Worm (Caenorhabditis elegans) whole organism, L1 larva: Measurements from ENCODE around the gene yap-1.

Experiments used
- C16A3.4 ChIP-seq: fragments of 150-350 bp; optimal IDR thresholded peaks from 2 replicates; lab custom pipeline; 2014; ENCODE audit warnings: missing biosample characterization, missing genetic modification characterization
- F16B12.6 ChIP-seq: fragments of 150-350 bp; optimal IDR thresholded peaks from 2 replicates; lab custom pipeline; 2014; ENCODE audit warnings: missing biosample characterization, missing genetic modification characterization
- Y116A8C.19 ChIP-seq: sonication (generic microtip); optimal IDR thresholded peaks from 2 replicates; lab custom pipeline; 2016; ENCODE audit warnings: missing compliant biosample characterization, missing genetic modification characterization, borderline replicate concordance
- aly-2 ChIP-seq: fragments of 150-350 bp; optimal IDR thresholded peaks from 2 replicates; lab custom pipeline; 2014; ENCODE audit warnings: missing biosample characterization, missing genetic modification characterization
- blmp-1 ChIP-seq: fragments of 150-350 bp; optimal IDR thresholded peaks from 2 replicates; lab custom pipeline; 2014; ENCODE audit warnings: missing biosample characterization, missing genetic modification characterization
- ceh-63 ChIP-seq: fragments of 200-800 bp; sonication (Bioruptor generic); optimal IDR thresholded peaks from 2 replicates; lab custom pipeline; 2018; ENCODE audit warnings: mild to moderate bottlenecking, missing genetic modification characterization, missing compliant biosample characterization
- ceh-8 ChIP-seq: fragments of 200-800 bp; sonication (Bioruptor generic); optimal IDR thresholded peaks from 2 replicates; lab custom pipeline; 2018; ENCODE audit warnings: mild to moderate bottlenecking, missing genetic modification characterization, moderate library complexity, missing compliant biosample characterization
- ceh-82 ChIP-seq, 3 experiments: fragments of 150-350 bp in 1 of 3; sonication (generic microtip) in 2 of 3; optimal IDR thresholded peaks; 2 replicates each; lab custom pipeline; 2014 to 2017; ENCODE audit warnings: missing biosample characterization in 3 of 3, missing genetic modification characterization in 3 of 3
- ceh-88 ChIP-seq: fragments of 200-800 bp; sonication (Bioruptor generic); IDR thresholded peaks from 2 replicates; pipeline ENCODE4 v1.3.6; 2022; ENCODE audit warnings: missing genetic modification characterization, missing compliant biosample characterization
- dpl-1 ChIP-seq, 3 experiments: fragments of 150-350 bp in 2 of 3; sonication (generic microtip) in 1 of 3; optimal IDR thresholded peaks; 2 replicates each; lab custom pipeline; 2014 to 2017; ENCODE audit warnings: missing biosample characterization in 3 of 3, missing genetic modification characterization in 3 of 3, missing genetic modification reagents in 3 of 3
- efl-1 ChIP-seq, 4 experiments: fragments of 150-350 bp; optimal IDR thresholded peaks in 3 of 4; peaks in 1 of 4; 1 replicate in 1 of 4; 2 replicates in 3 of 4; lab custom pipeline; 2014; ENCODE audit warnings: missing biosample characterization in 2 of 4, missing genetic modification characterization in 2 of 4, missing genetic modification reagents in 2 of 4
- egl-27 ChIP-seq, 2 experiments: fragments of 150-350 bp in 1 of 2; sonication (generic microtip); optimal IDR thresholded peaks; 3 replicates each; lab custom pipeline; 2017 to 2018; ENCODE audit warnings: missing biosample characterization in 2 of 2, missing genetic modification characterization in 2 of 2, missing genetic modification reagents in 2 of 2
- elt-2 ChIP-seq: sonication (generic microtip); optimal IDR thresholded peaks from 2 replicates; lab custom pipeline; 2016; ENCODE audit warnings: missing genetic modification characterization, mild to moderate bottlenecking, inconsistent platforms, missing compliant biosample characterization, missing genetic modification reagents
- elt-3 ChIP-seq, 6 experiments: fragments of 150-350 bp in 1 of 6; sonication (generic microtip); optimal IDR thresholded peaks; 2 replicates each; lab custom pipeline; 2017 to 2018; ENCODE audit warnings: missing biosample characterization in 6 of 6, missing genetic modification characterization in 6 of 6, inconsistent platforms in 1 of 6
- ets-5 ChIP-seq: fragments of 200-800 bp; sonication (Bioruptor generic); IDR thresholded peaks from 2 replicates; pipeline ENCODE4 v1.3.6; 2022; ENCODE audit warnings: missing genetic modification characterization, missing compliant biosample characterization
- fos-1 ChIP-seq: fragments of 150-350 bp; optimal IDR thresholded peaks from 2 replicates; lab custom pipeline; 2014; ENCODE audit warnings: missing biosample characterization, missing genetic modification characterization
- grh-1 ChIP-seq: fragments of 200-800 bp; sonication (Bioruptor generic); IDR thresholded peaks from 2 replicates; pipeline ENCODE4 v1.3.6; 2022; ENCODE audit warnings: missing genetic modification reagents, missing genetic modification characterization, missing compliant biosample characterization
- hlh-17 ChIP-seq: fragments of 200-800 bp; sonication (Bioruptor generic); optimal IDR thresholded peaks from 2 replicates; lab custom pipeline; 2018; ENCODE audit warnings: missing genetic modification characterization, mild to moderate bottlenecking, missing compliant biosample characterization, moderate library complexity, borderline replicate concordance
- hlh-4 ChIP-seq: sonication (generic microtip); optimal IDR thresholded peaks from 2 replicates; lab custom pipeline; 2016; ENCODE audit warnings: mild to moderate bottlenecking, missing genetic modification characterization, missing compliant biosample characterization
- isw-1 ChIP-seq: fragments of 200-800 bp; sonication (Bioruptor generic); IDR thresholded peaks from 2 replicates; pipeline ENCODE4 v1.3.6; 2022; ENCODE audit warnings: missing genetic modification characterization, missing compliant biosample characterization
- lin-13 ChIP-seq: fragments of 150-350 bp; optimal IDR thresholded peaks from 2 replicates; lab custom pipeline; 2014; ENCODE audit warnings: missing biosample characterization, missing genetic modification reagents, missing genetic modification characterization
- lin-14 ChIP-seq: fragments of 200-800 bp; sonication (Bioruptor generic); optimal IDR thresholded peaks from 2 replicates; lab custom pipeline; 2018; ENCODE audit warnings: mild to moderate bottlenecking, missing genetic modification characterization, moderate library complexity, missing compliant biosample characterization
- lin-15B ChIP-seq: fragments of 150-350 bp; sonication (generic microtip); optimal IDR thresholded peaks from 3 replicates; lab custom pipeline; 2014; ENCODE audit warnings: missing biosample characterization, missing genetic modification characterization
- lin-35 ChIP-seq, 2 experiments: fragments of 150-350 bp; optimal IDR thresholded peaks; 2 replicates each; lab custom pipeline; 2014; ENCODE audit warnings: missing biosample characterization in 2 of 2, missing genetic modification characterization in 2 of 2, missing genetic modification reagents in 2 of 2
- lin-39 ChIP-seq: fragments of 150-350 bp; optimal IDR thresholded peaks from 2 replicates; lab custom pipeline; 2014; ENCODE audit warnings: missing biosample characterization, missing genetic modification reagents, missing genetic modification characterization
- lir-3 ChIP-seq: sonication (generic microtip); optimal IDR thresholded peaks from 2 replicates; lab custom pipeline; 2016; ENCODE audit warnings: mild to moderate bottlenecking, missing genetic modification characterization, moderate library complexity, missing compliant biosample characterization; ENCODE audit not compliant: poor library complexity
- mep-1 ChIP-seq: fragments of 150-350 bp; optimal IDR thresholded peaks from 2 replicates; lab custom pipeline; 2014; ENCODE audit warnings: missing biosample characterization, missing genetic modification characterization
- nhr-11 ChIP-seq: fragments of 150-350 bp; optimal IDR thresholded peaks from 2 replicates; lab custom pipeline; 2014; ENCODE audit warnings: missing biosample characterization, missing genetic modification characterization
- nhr-12 ChIP-seq: sonication (generic microtip); optimal IDR thresholded peaks from 2 replicates; lab custom pipeline; 2017; ENCODE audit warnings: missing biosample characterization, missing genetic modification characterization
- nhr-19 ChIP-seq: fragments of 200-800 bp; sonication (Bioruptor generic); conservative IDR thresholded peaks from 2 replicates; pipeline ENCODE4 v1.3.6; 2022; ENCODE audit warnings: missing genetic modification characterization, missing compliant biosample characterization
- nhr-20 ChIP-seq: sonication (generic microtip); optimal IDR thresholded peaks from 2 replicates; lab custom pipeline; 2016; ENCODE audit warnings: mild to moderate bottlenecking, missing genetic modification characterization, missing compliant biosample characterization
- nhr-47 ChIP-seq: sonication (generic microtip); optimal IDR thresholded peaks from 2 replicates; lab custom pipeline; 2016; ENCODE audit warnings: mild to moderate bottlenecking, missing genetic modification characterization, moderate library complexity, missing compliant biosample characterization
- nhr-84 ChIP-seq: sonication (generic microtip); optimal IDR thresholded peaks from 2 replicates; lab custom pipeline; 2017; ENCODE audit warnings: missing biosample characterization, missing genetic modification characterization
- nhr-85 ChIP-seq: sonication (generic microtip); peaks from one replicate; lab custom pipeline; 2016; ENCODE audit warnings: missing genetic modification characterization, inconsistent platforms, missing compliant biosample characterization
- pax-3 ChIP-seq: fragments of 200-800 bp; sonication (Bioruptor generic); optimal IDR thresholded peaks from 2 replicates; lab custom pipeline; 2018; ENCODE audit warnings: mild to moderate bottlenecking, missing genetic modification characterization, moderate library complexity, missing compliant biosample characterization
- pqm-1 ChIP-seq: sonication (generic microtip); optimal IDR thresholded peaks from 3 replicates; lab custom pipeline; 2017; ENCODE audit warnings: missing biosample characterization, missing genetic modification characterization
- rnt-1 ChIP-seq: sonication (generic microtip); optimal IDR thresholded peaks from 2 replicates; lab custom pipeline; 2016; ENCODE audit warnings: mild to moderate bottlenecking, missing genetic modification characterization, moderate library complexity, missing compliant biosample characterization
- skn-1 ChIP-seq: fragments of 150-350 bp; optimal IDR thresholded peaks from 2 replicates; lab custom pipeline; 2014; ENCODE audit warnings: missing biosample characterization, missing genetic modification characterization
- snpc-4 ChIP-seq: fragments of 150-350 bp; optimal IDR thresholded peaks from 2 replicates; lab custom pipeline; 2014; ENCODE audit warnings: missing biosample characterization, missing genetic modification characterization
- snu-23 ChIP-seq: sonication (generic microtip); optimal IDR thresholded peaks from 2 replicates; lab custom pipeline; 2016; ENCODE audit warnings: missing genetic modification characterization, missing compliant biosample characterization
- sup-37 ChIP-seq: fragments of 200-800 bp; sonication (Bioruptor generic); optimal IDR thresholded peaks from 2 replicates; lab custom pipeline; 2018; ENCODE audit warnings: mild to moderate bottlenecking, missing genetic modification characterization, missing compliant biosample characterization
- unc-130 ChIP-seq: fragments of 150-350 bp; optimal IDR thresholded peaks from 2 replicates; lab custom pipeline; 2017; ENCODE audit warnings: missing biosample characterization, missing genetic modification characterization, inconsistent platforms
- unc-30 ChIP-seq: sonication (generic microtip); optimal IDR thresholded peaks from 2 replicates; lab custom pipeline; 2017; ENCODE audit warnings: missing biosample characterization, missing genetic modification characterization
- unc-62 ChIP-seq: fragments of 150-350 bp; optimal IDR thresholded peaks from 2 replicates; lab custom pipeline; 2014; ENCODE audit warnings: missing biosample characterization, missing genetic modification reagents, missing genetic modification characterization
- zag-1 ChIP-seq: fragments of 150-350 bp; optimal IDR thresholded peaks from 2 replicates; lab custom pipeline; 2014; ENCODE audit warnings: missing biosample characterization, missing genetic modification characterization
- zip-4 ChIP-seq: fragments of 200-800 bp; sonication (Bioruptor generic); optimal IDR thresholded peaks from 2 replicates; lab custom pipeline; 2018; ENCODE audit warnings: mild to moderate bottlenecking, missing genetic modification characterization, moderate library complexity, missing compliant biosample characterization

The yap-1 gene

DNA sequence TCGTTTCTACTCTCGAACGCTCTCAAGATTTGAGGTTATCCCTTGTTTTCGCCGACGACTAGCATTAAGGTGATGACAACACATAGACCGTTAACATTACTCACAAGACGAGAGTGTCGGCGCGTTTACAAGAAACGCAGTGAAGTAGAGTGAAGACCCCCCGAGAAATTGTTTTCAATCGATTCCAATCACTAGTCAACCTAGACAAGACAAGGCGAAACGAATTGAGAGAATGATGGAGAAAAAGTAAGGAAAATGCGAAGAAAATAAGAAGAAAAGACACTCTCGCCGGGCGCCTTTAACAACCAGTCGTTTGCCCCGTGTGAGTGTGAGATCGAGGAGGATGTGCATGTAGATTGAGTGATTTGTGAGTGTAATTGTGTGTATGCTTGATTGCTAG, 7.2 kb upstream of the yap-1 start (continued):
- no peak for TF ChIP-seq ceh-82 (tag; optimal IDR thresholded peaks at IDR 0.05; lab: Kevin White, UChicago)
- TF ChIP-seq hlh-17 (GFP tag; lab: Kevin White, UChicago), result no peak
- TF ChIP-seq lin-13 (GFP tag; lab: Kevin White, UChicago), result no peak
- no peak for TF ChIP-seq pqm-1
- peak; percentile 18 for TF ChIP-seq skn-1
- TF ChIP-seq lin-39 (tag; lab: Kevin White, UChicago), result no peak
- peak; percentile 71 for TF ChIP-seq C16A3.4 (tag; lab: Kevin White, UChicago)
- TF ChIP-seq lin-14 (GFP tag; lab: Kevin White, UChicago), result peak; percentile 93
- peak; percentile 73 for TF ChIP-seq unc-130
- peak; percentile 40 for TF ChIP-seq nhr-47 (tag; lab: Kevin White, UChicago)
- TF ChIP-seq snpc-4 (tag; lab: Kevin White, UChicago), result peak; percentile 35
- no peak for TF ChIP-seq ets-5 (GFP tag; lab: Robert Waterston, UW)
- peak; percentile 61 for TF ChIP-seq mep-1 (tag; lab: Kevin White, UChicago)
- TF ChIP-seq pax-3, result no peak

DNA sequence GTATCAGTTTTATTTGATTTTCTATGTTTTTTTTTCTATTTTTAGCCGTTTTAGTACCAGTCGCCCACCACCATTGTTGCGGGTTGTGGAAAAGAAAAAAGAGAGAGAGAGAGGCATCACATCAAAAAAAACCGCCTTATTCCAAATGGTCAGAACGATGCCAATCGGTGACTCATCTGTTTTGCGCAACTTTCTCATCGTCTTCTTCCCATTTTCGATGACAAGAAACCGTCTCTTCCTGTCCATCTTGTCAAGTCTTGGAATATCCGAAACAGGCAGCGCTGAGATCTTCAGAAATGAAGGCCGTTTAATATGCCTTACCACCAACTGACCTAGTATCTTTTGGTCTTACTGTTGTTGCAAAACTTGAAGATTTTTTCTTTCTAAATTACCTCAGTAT, 5.3 kb upstream of the yap-1 start:
- TF ChIP-seq blmp-1, result peak; percentile 97
- TF ChIP-seq elt-3 (tag; optimal IDR thresholded peaks at IDR 0.05; lab: Kevin White, UChicago), result peak in 2 of 6 experiments; percentile 32 to 49
- TF ChIP-seq F16B12.6, result no peak
- TF ChIP-seq ceh-8 (GFP tag; lab: Kevin White, UChicago), result no peak
- TF ChIP-seq nhr-19, result no peak
- TF ChIP-seq unc-30 (tag; lab: Kevin White, UChicago), result no peak
- TF ChIP-seq elt-2 (tag; lab: Kevin White, UChicago), result no peak
- no peak for TF ChIP-seq isw-1 (GFP tag; lab: Robert Waterston, UW)
- peak; percentile 47 for TF ChIP-seq mep-1 (tag; lab: Kevin White, UChicago)
- TF ChIP-seq nhr-12, result no peak
- peak; percentile 80 for TF ChIP-seq nhr-85 (tag; lab: Kevin White, UChicago)
- peak; percentile 44 for TF ChIP-seq lin-14 (GFP tag; lab: Kevin White, UChicago)
- TF ChIP-seq, all 84 proteins: peak for 5

DNA sequence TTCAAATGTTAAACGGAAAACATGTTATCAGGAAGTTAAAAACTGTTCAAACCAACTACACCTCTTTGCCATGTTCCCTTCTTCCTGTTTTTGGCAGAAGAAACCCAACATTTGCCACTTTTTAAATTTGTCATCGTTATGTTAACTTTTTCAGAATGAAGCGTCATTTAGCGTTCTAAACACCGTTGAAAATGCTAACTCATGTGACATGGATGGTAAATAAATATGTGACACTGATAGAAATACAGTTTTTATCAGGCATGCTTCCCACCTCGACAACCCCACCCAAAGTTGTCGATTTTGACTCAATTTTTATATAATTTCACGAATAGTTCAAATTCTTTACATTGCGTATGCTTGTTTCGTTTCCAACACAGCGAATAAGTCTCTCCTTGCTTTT, 4.4 kb upstream of the yap-1 start:
- peak in 1 of 2 experiments; percentile 33 for TF ChIP-seq lin-35 (GFP tag; optimal IDR thresholded peaks at IDR 0.05; lab: Kevin White, UChicago)
- TF ChIP-seq nhr-20 (tag; lab: Kevin White, UChicago), result peak; percentile 18
- no peak for TF ChIP-seq aly-2
- TF ChIP-seq elt-2 (tag; lab: Kevin White, UChicago), result peak; percentile 68
- no peak for TF ChIP-seq nhr-84 (tag; lab: Kevin White, UChicago)
- TF ChIP-seq blmp-1, result no peak
- TF ChIP-seq fos-1, result no peak
- no peak for TF ChIP-seq sup-37 (GFP tag; lab: Kevin White, UChicago)
- TF ChIP-seq, all 84 proteins: peak for 3

DNA sequence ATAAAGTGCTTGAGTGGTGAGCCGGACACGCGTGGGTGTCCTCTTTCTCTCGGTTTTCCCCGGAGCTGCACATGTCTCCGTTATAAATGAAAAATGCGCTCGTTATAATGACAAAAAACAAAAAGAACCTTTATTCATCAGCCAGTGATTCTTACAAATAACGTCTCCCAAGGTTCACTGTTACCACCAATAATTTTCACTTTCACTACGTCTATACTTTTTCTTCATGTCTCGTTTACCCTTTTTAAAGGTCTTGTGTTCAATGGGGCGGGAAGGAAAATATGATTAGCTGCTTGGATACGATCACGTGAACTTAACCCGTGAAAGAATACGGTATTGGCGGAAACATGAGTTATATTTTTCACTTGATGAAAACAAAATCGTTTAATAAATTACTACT, 3.4 kb upstream of the yap-1 start:
- TF ChIP-seq isw-1 (GFP tag; lab: Robert Waterston, UW), result no peak
- no peak for TF ChIP-seq aly-2
- TF ChIP-seq lin-15B (tag; lab: Kevin White, UChicago), result no peak
- TF ChIP-seq nhr-84 (tag; lab: Kevin White, UChicago), result no peak
- TF ChIP-seq zag-1 (tag; lab: Kevin White, UChicago), result no peak
- no peak for TF ChIP-seq zip-4
- no peak for TF ChIP-seq ets-5 (GFP tag; lab: Robert Waterston, UW)
- no peak for TF ChIP-seq hlh-4
- TF ChIP-seq rnt-1 (tag; lab: Kevin White, UChicago), result no peak
- TF ChIP-seq fos-1, result no peak
- TF ChIP-seq Y116A8C.19 (tag; lab: Kevin White, UChicago), result no peak
- no peak for TF ChIP-seq egl-27 (tag; optimal IDR thresholded peaks at IDR 0.05; lab: Kevin White, UChicago)
- TF ChIP-seq lir-3 (tag; lab: Kevin White, UChicago), result no peak
- peak in 2 of 6 experiments; percentile 27 to 72 for TF ChIP-seq elt-3 (tag; optimal IDR thresholded peaks at IDR 0.05; lab: Kevin White, UChicago)
- no peak for TF ChIP-seq ceh-88 (GFP tag; lab: Robert Waterston, UW)
- no peak for TF ChIP-seq nhr-11 (tag; lab: Kevin White, UChicago)
- peak; percentile 75 for TF ChIP-seq nhr-20 (tag; lab: Kevin White, UChicago)
- no peak; the same call in 1 of the 2 replicates for TF ChIP-seq grh-1
- no peak for TF ChIP-seq efl-1 (optimal IDR thresholded peaks at IDR 0.05; lab: Kevin White, UChicago)
- TF ChIP-seq efl-1 (GFP tag; optimal IDR thresholded peaks at IDR 0.05 in 1 of 2; lab: Kevin White, UChicago), result no peak
- TF ChIP-seq ceh-63 (GFP tag; lab: Kevin White, UChicago), result no peak
- TF ChIP-seq dpl-1 (GFP tag; optimal IDR thresholded peaks at IDR 0.05; lab: Kevin White, UChicago), result no peak
- peak; percentile 73 for TF ChIP-seq lin-14 (GFP tag; lab: Kevin White, UChicago)
- TF ChIP-seq snu-23, result peak; percentile 50
- TF ChIP-seq C16A3.4 (tag; lab: Kevin White, UChicago), result no peak
- TF ChIP-seq unc-62 (GFP tag; lab: Kevin White, UChicago), result no peak
